Worm (Caenorhabditis elegans): Measurements from ENCODE around the gene kcc-3.
A peak's percentile ranks its signal among the peaks of the same experiment; 100 is the strongest.

Gene kcc-3

ce11 chrII:7392052-7392694 is 41.9 kb downstream of the kcc-3 start:
- TF ChIP-seq rnt-1 (tag; optimal IDR thresholded peaks at IDR 0.05), result peak; percentile 38
- no peak for TF ChIP-seq elt-3 (tag; optimal IDR thresholded peaks at IDR 0.05)
- no peak for TF ChIP-seq unc-30 (tag; optimal IDR thresholded peaks at IDR 0.05)
- TF ChIP-seq ama-1 (optimal IDR thresholded peaks at IDR 0.05), result no peak
- no peak for TF ChIP-seq irx-1 (tag; optimal IDR thresholded peaks at IDR 0.05)
- no peak for TF ChIP-seq ztf-11 (tag; optimal IDR thresholded peaks at IDR 0.05)
- peak; percentile 46 to 68 for TF ChIP-seq egl-27 (tag; optimal IDR thresholded peaks at IDR 0.05)
- no peak for TF ChIP-seq hlh-4 (tag; optimal IDR thresholded peaks at IDR 0.05)
- no peak for TF ChIP-seq nhr-12 (tag; optimal IDR thresholded peaks at IDR 0.05)
- no peak for TF ChIP-seq F16B12.6 (tag; optimal IDR thresholded peaks at IDR 0.05)
- TF ChIP-seq elt-2 (tag; optimal IDR thresholded peaks at IDR 0.05), result no peak
- TF ChIP-seq mep-1 (tag; optimal IDR thresholded peaks at IDR 0.05), result no peak
- TF ChIP-seq C04F5.9 (tag; optimal IDR thresholded peaks at IDR 0.05), result no peak
- TF ChIP-seq fkh-10 (GFP tag; optimal IDR thresholded peaks at IDR 0.05), result no peak
- TF ChIP-seq egl-13 (tag; optimal IDR thresholded peaks at IDR 0.05), result no peak
- TF ChIP-seq sox-4 (tag; optimal IDR thresholded peaks at IDR 0.05), result no peak
- TF ChIP-seq unc-130 (tag; optimal IDR thresholded peaks at IDR 0.05), result no peak
- no peak for TF ChIP-seq ets-5 (GFP tag; IDR thresholded peaks at IDR 0.05)
- no peak for TF ChIP-seq lin-39 (tag; optimal IDR thresholded peaks at IDR 0.05)
- no peak for TF ChIP-seq jun-1 (tag; optimal IDR thresholded peaks at IDR 0.05)
- TF ChIP-seq nhr-19 (GFP tag; conservative IDR thresholded peaks at IDR 0.05), result peak; percentile 32; the same call in 1 of the 2 replicates
- no peak for TF ChIP-seq ceh-88 (GFP tag; IDR thresholded peaks at IDR 0.05)
- peak; percentile 57 for TF ChIP-seq blmp-1 (tag; optimal IDR thresholded peaks at IDR 0.05)
- TF ChIP-seq pqm-1 (tag; optimal IDR thresholded peaks at IDR 0.05), result no peak
- peak; percentile 53 for TF ChIP-seq xbp-1 (tag; optimal IDR thresholded peaks at IDR 0.05)
- no peak for TF ChIP-seq pax-3 (tag; optimal IDR thresholded peaks at IDR 0.05)
- TF ChIP-seq nhr-85 (tag), result peak; percentile 82
- no peak for TF ChIP-seq lin-15B (tag; optimal IDR thresholded peaks at IDR 0.05)
- TF ChIP-seq fkh-4 (tag; optimal IDR thresholded peaks at IDR 0.05; ENCODE audit: borderline replicate concordance), result no peak
- TF ChIP-seq nhr-77 (tag; optimal IDR thresholded peaks at IDR 0.05), result no peak
- TF ChIP-seq snpc-4 (tag; optimal IDR thresholded peaks at IDR 0.05), result no peak
- no peak for TF ChIP-seq unc-62 (GFP tag; optimal IDR thresholded peaks at IDR 0.05)
- no peak for TF ChIP-seq lin-13 (GFP tag; optimal IDR thresholded peaks at IDR 0.05)
- no peak for TF ChIP-seq sup-37 (GFP tag; optimal IDR thresholded peaks at IDR 0.05)
- TF ChIP-seq ztf-4 (tag; optimal IDR thresholded peaks at IDR 0.05), result no peak
- peak in 1 of 2 experiments; percentile 42 for TF ChIP-seq mdl-1 (tag; optimal IDR thresholded peaks at IDR 0.05)
- no peak for TF ChIP-seq zag-1 (tag; optimal IDR thresholded peaks at IDR 0.05)
- TF ChIP-seq skn-1 (tag; optimal IDR thresholded peaks at IDR 0.05), result peak; percentile 76
- TF ChIP-seq mef-2 (tag; optimal IDR thresholded peaks at IDR 0.05), result no peak
- TF ChIP-seq nhr-71 (tag; optimal IDR thresholded peaks at IDR 0.05), result peak; percentile 77
- TF ChIP-seq isw-1 (GFP tag; IDR thresholded peaks at IDR 0.05), result peak; percentile 24; the same call in 1 of the 2 replicates
- no peak for TF ChIP-seq aha-1 (tag; optimal IDR thresholded peaks at IDR 0.05)
- TF ChIP-seq snu-23 (GFP tag; optimal IDR thresholded peaks at IDR 0.05), result peak; percentile 67
- no peak for TF ChIP-seq aly-2 (tag; optimal IDR thresholded peaks at IDR 0.05)
- TF ChIP-seq ceh-82 (tag; optimal IDR thresholded peaks at IDR 0.05), result peak; percentile 50 to 76 (median 71)
- TF ChIP-seq hlh-17 (GFP tag; optimal IDR thresholded peaks at IDR 0.05; ENCODE audit: borderline replicate concordance), result no peak
- no peak for TF ChIP-seq unc-98 (GFP tag; IDR thresholded peaks at IDR 0.05)
- TF ChIP-seq sptf-1 (tag; optimal IDR thresholded peaks at IDR 0.05), result no peak
- TF ChIP-seq grh-1 (GFP tag; IDR thresholded peaks at IDR 0.05), result no peak
- peak; percentile 75 for TF ChIP-seq zip-4 (GFP tag; optimal IDR thresholded peaks at IDR 0.05)
- no peak for TF ChIP-seq nhr-76 (tag; optimal IDR thresholded peaks at IDR 0.05)
- no peak for TF ChIP-seq ces-1 (GFP tag; optimal IDR thresholded peaks at IDR 0.05)
- TF ChIP-seq unc-86 (tag; optimal IDR thresholded peaks at IDR 0.05), result no peak
- peak; percentile 33 for TF ChIP-seq nhr-90 (tag; optimal IDR thresholded peaks at IDR 0.05; ENCODE audit: poor library complexity)

Measured in whole organism, L1 larva.